Worm (Caenorhabditis elegans) whole organism, mixed stage, embryonic: ENCODE measurements around the gene Y61A9LA.10.

Experiments
- M03D4.4 ChIP-seq: sonication (generic microtip); optimal IDR thresholded peaks from 2 replicates; lab custom pipeline; 2017; ENCODE audit warnings: mild to moderate bottlenecking, missing genetic modification characterization, missing compliant biosample characterization
- bed-3 ChIP-seq: fragments of 200-800 bp; sonication (Bioruptor generic); optimal IDR thresholded peaks from 3 replicates; lab custom pipeline; 2018; ENCODE audit warnings: mild to moderate bottlenecking, missing genetic modification characterization, moderate library complexity, missing compliant biosample characterization
- blmp-1 ChIP-seq: fragments of 150-350 bp; optimal IDR thresholded peaks from 2 replicates; lab custom pipeline; 2014; ENCODE audit warnings: missing biosample characterization, missing genetic modification characterization
- ceh-39 ChIP-seq: fragments of 150-350 bp; optimal IDR thresholded peaks from 2 replicates; lab custom pipeline; 2014; ENCODE audit warnings: missing biosample characterization, missing genetic modification characterization
- ceh-43 ChIP-seq: fragments of 200-800 bp; sonication (Bioruptor generic); optimal IDR thresholded peaks from 2 replicates; lab custom pipeline; 2018; ENCODE audit warnings: mild to moderate bottlenecking, missing genetic modification characterization, moderate library complexity, missing compliant biosample characterization
- ceh-83 ChIP-seq: fragments of 200-800 bp; sonication (Bioruptor generic); optimal IDR thresholded peaks from 2 replicates; lab custom pipeline; 2018; ENCODE audit warnings: mild to moderate bottlenecking, missing genetic modification characterization, missing compliant biosample characterization
- ces-1 ChIP-seq: fragments of 150-350 bp; optimal IDR thresholded peaks from 2 replicates; lab custom pipeline; 2014; ENCODE audit warnings: missing biosample characterization, missing genetic modification reagents, missing genetic modification characterization
- drap-1 ChIP-seq: fragments of 200-800 bp; sonication (Bioruptor generic); optimal IDR thresholded peaks from 3 replicates; lab custom pipeline; 2018; ENCODE audit warnings: mild to moderate bottlenecking, missing genetic modification characterization, missing compliant biosample characterization
- elt-1 ChIP-seq: sonication (generic microtip); optimal IDR thresholded peaks from 2 replicates; lab custom pipeline; 2017; ENCODE audit warnings: missing genetic modification characterization, mild to moderate bottlenecking, missing compliant biosample characterization, antibody characterized with exemption, moderate library complexity, borderline replicate concordance; ENCODE audit not compliant: insufficient read depth
- elt-3 ChIP-seq: fragments of 150-350 bp; optimal IDR thresholded peaks from 2 replicates; lab custom pipeline; 2014; ENCODE audit warnings: missing biosample characterization, missing genetic modification characterization
- flh-1 ChIP-seq: fragments of 200-800 bp; sonication (Bioruptor generic); optimal IDR thresholded peaks from 2 replicates; lab custom pipeline; 2018; ENCODE audit warnings: mild to moderate bottlenecking, missing genetic modification characterization, moderate library complexity, missing compliant biosample characterization
- ham-2 ChIP-seq: fragments of 200-800 bp; sonication (Bioruptor generic); optimal IDR thresholded peaks from 2 replicates; lab custom pipeline; 2018; ENCODE audit warnings: mild to moderate bottlenecking, missing genetic modification characterization, missing compliant biosample characterization
- hlh-1 ChIP-seq: fragments of 150-350 bp; optimal IDR thresholded peaks from 2 replicates; lab custom pipeline; 2014; ENCODE audit warnings: missing biosample characterization, missing genetic modification reagents, missing genetic modification characterization
- lin-13 ChIP-seq: fragments of 150-350 bp; optimal IDR thresholded peaks from 2 replicates; lab custom pipeline; 2014; ENCODE audit warnings: missing biosample characterization, missing genetic modification characterization
- lin-32 ChIP-seq: fragments of 200-800 bp; sonication (Bioruptor generic); optimal IDR thresholded peaks from 2 replicates; lab custom pipeline; 2018; ENCODE audit warnings: mild to moderate bottlenecking, missing genetic modification characterization, missing compliant biosample characterization
- mab-5 ChIP-seq: fragments of 150-350 bp; optimal IDR thresholded peaks from 2 replicates; lab custom pipeline; 2014; ENCODE audit warnings: missing biosample characterization, missing genetic modification characterization
- mep-1 ChIP-seq: fragments of 150-350 bp; optimal IDR thresholded peaks from 2 replicates; lab custom pipeline; 2017; ENCODE audit warnings: missing biosample characterization, missing genetic modification reagents, missing genetic modification characterization, inconsistent platforms
- mls-2 ChIP-seq: sonication (generic microtip); optimal IDR thresholded peaks from 2 replicates; lab custom pipeline; 2016; ENCODE audit warnings: mild to moderate bottlenecking, missing genetic modification characterization, moderate library complexity, missing compliant biosample characterization
- nhr-2 ChIP-seq: fragments of 150-350 bp; optimal IDR thresholded peaks from 2 replicates; lab custom pipeline; 2014; ENCODE audit warnings: missing biosample characterization, missing genetic modification characterization
- nhr-28 ChIP-seq: fragments of 150-350 bp; optimal IDR thresholded peaks from 2 replicates; lab custom pipeline; 2014; ENCODE audit warnings: missing biosample characterization, missing genetic modification characterization
- nhr-76 ChIP-seq: sonication (generic microtip); optimal IDR thresholded peaks from 2 replicates; lab custom pipeline; 2017; ENCODE audit warnings: missing biosample characterization, missing genetic modification characterization
- pha-4 ChIP-seq: fragments of 150-350 bp; optimal IDR thresholded peaks from 2 replicates; lab custom pipeline; 2018; ENCODE audit warnings: missing biosample characterization, missing genetic modification reagents, missing genetic modification characterization
- sem-2 ChIP-seq: fragments of 200-800 bp; sonication (Bioruptor generic); optimal IDR thresholded peaks from 2 replicates; lab custom pipeline; 2018; ENCODE audit warnings: mild to moderate bottlenecking, missing genetic modification characterization, missing compliant biosample characterization
- snpc-4 ChIP-seq: fragments of 150-350 bp; optimal IDR thresholded peaks from 2 replicates; lab custom pipeline; 2014; ENCODE audit warnings: missing biosample characterization, missing genetic modification characterization
- sptf-1 ChIP-seq: sonication (generic microtip); optimal IDR thresholded peaks from 2 replicates; lab custom pipeline; 2017; ENCODE audit warnings: mild to moderate bottlenecking, missing genetic modification characterization, moderate library complexity, missing compliant biosample characterization
- tbx-8 ChIP-seq: fragments of 200-800 bp; sonication (Bioruptor generic); optimal IDR thresholded peaks from 2 replicates; lab custom pipeline; 2018; ENCODE audit warnings: mild to moderate bottlenecking, missing genetic modification characterization, moderate library complexity, missing compliant biosample characterization
- unc-120 ChIP-seq: sonication (generic microtip); optimal IDR thresholded peaks from 2 replicates; lab custom pipeline; 2017; ENCODE audit warnings: missing genetic modification characterization, missing compliant biosample characterization; ENCODE audit not compliant: poor library complexity, severe bottlenecking
- unc-39 ChIP-seq: fragments of 150-350 bp; optimal IDR thresholded peaks from 2 replicates; lab custom pipeline; 2014; ENCODE audit warnings: missing biosample characterization, missing genetic modification characterization
- zip-8 ChIP-seq: fragments of 150-350 bp; optimal IDR thresholded peaks from 2 replicates; lab custom pipeline; 2014; ENCODE audit warnings: missing biosample characterization, missing genetic modification characterization

Y61A9LA.10 gene

ce11 chrV:4653871-4654605, 38.4 kb upstream of the Y61A9LA.10 start, which contains the start of the genes col-139 and F41F3.1:
Gene col-139, minus strand, starts transcription at chrV:4653971.
Gene F41F3.1, plus strand, starts transcription at chrV:4654555.
- TF ChIP-seq lin-32 (GFP tag; lab: Kevin White, UChicago) (no peak), nhr-2 (no peak), nhr-28 (tag; lab: Kevin White, UChicago) (no peak), sem-2 (no peak), pha-4 (tag; lab: Kevin White, UChicago) (no peak), mls-2 (tag; lab: Kevin White, UChicago) (no peak), zip-8 (tag; lab: Kevin White, UChicago) (no peak), elt-3 (no peak), drap-1 (GFP tag; lab: Kevin White, UChicago) (no peak), ceh-39 (no peak), flh-1 (GFP tag; lab: Kevin White, UChicago) (no peak), unc-120 (tag; lab: Kevin White, UChicago) (no peak), tbx-8 (GFP tag; lab: Kevin White, UChicago) (no peak), bed-3 (GFP tag; lab: Kevin White, UChicago) (no peak), M03D4.4 (tag; lab: Kevin White, UChicago) (no peak), unc-39 (tag; lab: Kevin White, UChicago) (no peak), mep-1 (tag; lab: Kevin White, UChicago) (no peak), mab-5 (tag; lab: Kevin White, UChicago) (no peak), hlh-1 (tag; lab: Kevin White, UChicago) (no peak), ceh-83 (GFP tag; lab: Kevin White, UChicago) (no peak)
- TF ChIP-seq, all 35 proteins: peak for 0

ce11 chrV:4653093-4653492, 37.5 kb upstream of the Y61A9LA.10 start:
- TF ChIP-seq nhr-76 (tag; lab: Kevin White, UChicago) (no peak), pha-4 (tag; lab: Kevin White, UChicago) (no peak), snpc-4 (tag; lab: Kevin White, UChicago) (no peak), blmp-1 (tag; lab: Kevin White, UChicago) (no peak), sptf-1 (no peak), flh-1 (GFP tag; lab: Kevin White, UChicago) (no peak)

- TF ChIP-seq snpc-4 (tag; lab: Kevin White, UChicago): no peak
- peak; percentile 20 for TF ChIP-seq ham-2 (GFP tag; lab: Kevin White, UChicago)
- TF ChIP-seq elt-1 (tag; lab: Kevin White, UChicago): peak; percentile 53
- TF ChIP-seq, all 35 proteins: peak for 2
These were observed 35.9 kb upstream of the Y61A9LA.10 start for ce11 chrV:4651480-4651879.

- no peak for TF ChIP-seq ceh-43
- TF ChIP-seq ces-1 (GFP tag; lab: Kevin White, UChicago): no peak
- TF ChIP-seq blmp-1 (tag; lab: Kevin White, UChicago): no peak
- no peak for TF ChIP-seq nhr-28 (tag; lab: Kevin White, UChicago)
- no peak for TF ChIP-seq nhr-2
- TF ChIP-seq ceh-83 (GFP tag; lab: Kevin White, UChicago): no peak
- no peak for TF ChIP-seq mls-2 (tag; lab: Kevin White, UChicago)
These were observed 34.2 kb upstream of the Y61A9LA.10 start for ce11 chrV:4649649-4650384.

ce11 chrV:4648527-4648926, 32.9 kb upstream of the Y61A9LA.10 start, which contains the start of gene F41F3.8:
Gene F41F3.8, plus strand, starts transcription at chrV:4648827.
- no peak for TF ChIP-seq M03D4.4 (tag; lab: Kevin White, UChicago)
- TF ChIP-seq lin-13: no peak
- TF ChIP-seq flh-1 (GFP tag; lab: Kevin White, UChicago): no peak
- no peak for TF ChIP-seq ceh-83 (GFP tag; lab: Kevin White, UChicago)
- TF ChIP-seq pha-4 (tag; lab: Kevin White, UChicago): no peak
- no peak for TF ChIP-seq mep-1 (tag; lab: Kevin White, UChicago)
